Worm (Caenorhabditis elegans) whole organism, L3 larva: ENCODE data around the gene gpd-2.

ENCODE experiments used
- R02D3.7 ChIP-seq: fragments of 150-350 bp; optimal IDR thresholded peaks from 2 replicates; lab custom pipeline; 2014; ENCODE audit warnings: missing biosample characterization, missing genetic modification characterization
- ZK546.5 ChIP-seq: sonication (generic microtip); optimal IDR thresholded peaks from 2 replicates; lab custom pipeline; 2017; ENCODE audit warnings: missing biosample characterization, missing genetic modification characterization
- ama-1 ChIP-seq: fragments of 150-350 bp; optimal IDR thresholded peaks from 2 replicates; lab custom pipeline; 2018
- ceh-28 ChIP-seq: fragments of 150-350 bp; optimal IDR thresholded peaks from 2 replicates; lab custom pipeline; 2014; ENCODE audit warnings: missing biosample characterization, missing genetic modification reagents, missing genetic modification characterization
- ceh-82 ChIP-seq: fragments of 150-350 bp; optimal IDR thresholded peaks from 2 replicates; lab custom pipeline; 2014; ENCODE audit warnings: missing biosample characterization, missing genetic modification characterization
- ceh-9 ChIP-seq: sonication (generic microtip); optimal IDR thresholded peaks from 2 replicates; lab custom pipeline; 2018; ENCODE audit warnings: missing biosample characterization, missing genetic modification characterization
- daf-12 ChIP-seq: fragments of 150-350 bp; optimal IDR thresholded peaks from 2 replicates; lab custom pipeline; 2014; ENCODE audit warnings: missing biosample characterization, missing genetic modification reagents, missing genetic modification characterization
- egl-5 ChIP-seq: fragments of 150-350 bp; optimal IDR thresholded peaks from 2 replicates; lab custom pipeline; 2017; ENCODE audit warnings: missing biosample characterization, missing genetic modification reagents, missing genetic modification characterization, inconsistent platforms
- elt-1 ChIP-seq: fragments of 150-350 bp; optimal IDR thresholded peaks from 2 replicates; lab custom pipeline; 2014; ENCODE audit warnings: missing biosample characterization, missing genetic modification characterization
- elt-2 ChIP-seq: sonication (generic microtip); optimal IDR thresholded peaks from 2 replicates; lab custom pipeline; 2016; ENCODE audit warnings: missing genetic modification reagents, mild to moderate bottlenecking, missing genetic modification characterization, missing compliant biosample characterization
- elt-3 ChIP-seq, 3 experiments: fragments of 150-350 bp in 1 of 3; sonication (generic microtip) in 2 of 3; optimal IDR thresholded peaks; 2 replicates in 2 of 3; 4 replicates in 1 of 3; lab custom pipeline; 2014 to 2017; ENCODE audit warnings: missing biosample characterization in 3 of 3, missing genetic modification characterization in 3 of 3
- eor-1 ChIP-seq, 2 experiments: fragments of 150-350 bp; optimal IDR thresholded peaks; 2 replicates each; lab custom pipeline; 2014 to 2018; ENCODE audit warnings: missing biosample characterization in 2 of 2, missing genetic modification characterization in 2 of 2
- fkh-10 ChIP-seq: sonication (generic microtip); optimal IDR thresholded peaks from 2 replicates; lab custom pipeline; 2017; ENCODE audit warnings: missing biosample characterization, missing genetic modification reagents, missing genetic modification characterization
- fkh-2 ChIP-seq: fragments of 150-350 bp; optimal IDR thresholded peaks from 2 replicates; lab custom pipeline; 2014; ENCODE audit warnings: missing biosample characterization, missing genetic modification reagents, missing genetic modification characterization
- fos-1 ChIP-seq: fragments of 150-350 bp; optimal IDR thresholded peaks from 2 replicates; lab custom pipeline; 2014; ENCODE audit warnings: missing biosample characterization, missing genetic modification characterization
- hmg-11 ChIP-seq: sonication (generic microtip); optimal IDR thresholded peaks from 2 replicates; lab custom pipeline; 2016; ENCODE audit warnings: missing genetic modification characterization, missing compliant biosample characterization
- jun-1 ChIP-seq: fragments of 150-350 bp; optimal IDR thresholded peaks from 2 replicates; lab custom pipeline; 2014; ENCODE audit warnings: missing biosample characterization, missing genetic modification reagents, missing genetic modification characterization
- lin-39 ChIP-seq: fragments of 150-350 bp; optimal IDR thresholded peaks from 2 replicates; lab custom pipeline; 2018; ENCODE audit warnings: missing biosample characterization, missing genetic modification reagents, missing genetic modification characterization
- lsy-12 ChIP-seq: sonication (generic microtip); optimal IDR thresholded peaks from 2 replicates; lab custom pipeline; 2016; ENCODE audit warnings: mild to moderate bottlenecking, missing genetic modification characterization, missing compliant biosample characterization
- mdl-1 ChIP-seq: fragments of 150-350 bp; optimal IDR thresholded peaks from 2 replicates; lab custom pipeline; 2014; ENCODE audit warnings: missing biosample characterization, missing genetic modification characterization
- nfya-1 ChIP-seq: sonication (generic microtip); optimal IDR thresholded peaks from 2 replicates; lab custom pipeline; 2017; ENCODE audit warnings: missing genetic modification characterization, mild to moderate bottlenecking, missing compliant biosample characterization, antibody characterized with exemption, moderate library complexity; ENCODE audit not compliant: insufficient read depth
- nhr-11 ChIP-seq: fragments of 150-350 bp; optimal IDR thresholded peaks from 2 replicates; lab custom pipeline; 2014; ENCODE audit warnings: missing biosample characterization, missing genetic modification characterization
- nhr-23 ChIP-seq: fragments of 150-350 bp; optimal IDR thresholded peaks from 2 replicates; lab custom pipeline; 2014; ENCODE audit warnings: missing biosample characterization, missing genetic modification reagents, missing genetic modification characterization
- nhr-237 ChIP-seq: fragments of 150-350 bp; optimal IDR thresholded peaks from 2 replicates; lab custom pipeline; 2014; ENCODE audit warnings: missing biosample characterization, missing genetic modification characterization
- nhr-25 ChIP-seq: sonication (generic microtip); optimal IDR thresholded peaks from 2 replicates; lab custom pipeline; 2017; ENCODE audit warnings: missing biosample characterization, missing genetic modification characterization
- nhr-28 ChIP-seq: fragments of 150-350 bp; optimal IDR thresholded peaks from 2 replicates; lab custom pipeline; 2014; ENCODE audit warnings: missing biosample characterization, missing genetic modification characterization
- nhr-43 ChIP-seq: sonication (generic microtip); optimal IDR thresholded peaks from 2 replicates; lab custom pipeline; 2016; ENCODE audit warnings: mild to moderate bottlenecking, missing genetic modification characterization, missing compliant biosample characterization; ENCODE audit not compliant: poor library complexity, severe bottlenecking
- pha-4 ChIP-seq: fragments of 150-350 bp; optimal IDR thresholded peaks from 2 replicates; lab custom pipeline; 2014; ENCODE audit warnings: missing biosample characterization, missing genetic modification reagents, missing genetic modification characterization
- pqm-1 ChIP-seq: fragments of 150-350 bp; optimal IDR thresholded peaks from 2 replicates; lab custom pipeline; 2017; ENCODE audit warnings: missing biosample characterization, missing genetic modification characterization, inconsistent platforms
- sea-2 ChIP-seq: fragments of 150-350 bp; sonication (generic microtip); optimal IDR thresholded peaks from 4 replicates; lab custom pipeline; 2014; ENCODE audit warnings: missing biosample characterization, missing genetic modification reagents, missing genetic modification characterization
- snpc-4 ChIP-seq: fragments of 150-350 bp; optimal IDR thresholded peaks from 2 replicates; lab custom pipeline; 2014; ENCODE audit warnings: missing biosample characterization, missing genetic modification characterization
- tbx-2 ChIP-seq: sonication (generic microtip); optimal IDR thresholded peaks from 2 replicates; lab custom pipeline; 2016; ENCODE audit warnings: mild to moderate bottlenecking, missing genetic modification characterization, missing compliant biosample characterization
- unc-39 ChIP-seq: sonication (generic microtip); optimal IDR thresholded peaks from 4 replicates; lab custom pipeline; 2017; ENCODE audit warnings: missing biosample characterization, missing genetic modification characterization
- unc-62 ChIP-seq: fragments of 150-350 bp; sonication (generic microtip); optimal IDR thresholded peaks from 4 replicates; lab custom pipeline; 2014; ENCODE audit warnings: missing biosample characterization, missing genetic modification reagents, missing genetic modification characterization
- zag-1 ChIP-seq: fragments of 150-350 bp; optimal IDR thresholded peaks from 2 replicates; lab custom pipeline; 2014; ENCODE audit warnings: missing biosample characterization, missing genetic modification characterization
- ztf-11 ChIP-seq: fragments of 150-350 bp; optimal IDR thresholded peaks from 2 replicates; lab custom pipeline; 2014; ENCODE audit warnings: missing biosample characterization, missing genetic modification characterization

The gpd-2 gene

ce11 chrX:3116033-3116876 is 1.8 kb upstream of the gpd-2 start, which contains the start of gene mai-1:
TSS of gene mai-1 (minus strand) at chrX:3116589.
- TF ChIP-seq ZK546.5 (tag; lab: Kevin White, UChicago) (no peak), hmg-11 (peak; percentile 68), nfya-1 (tag; lab: Kevin White, UChicago) (peak; percentile 71), elt-2 (tag; lab: Kevin White, UChicago) (peak; percentile 25), tbx-2 (tag; lab: Kevin White, UChicago) (peak; percentile 31), nhr-11 (no peak), zag-1 (tag; lab: Kevin White, UChicago) (peak; percentile 43), fkh-10 (GFP tag; lab: Kevin White, UChicago) (peak; percentile 52), ceh-82 (no peak), ama-1 (lab: Kevin White, UChicago) (peak; percentile 94), egl-5 (tag; lab: Kevin White, UChicago) (peak; percentile 90), elt-3 (tag; optimal IDR thresholded peaks at IDR 0.05; lab: Kevin White, UChicago) (peak in 1 of 3 experiments; percentile 22), sea-2 (no peak), lin-39 (tag; lab: Kevin White, UChicago) (peak; percentile 87)

ce11 chrX:3115134-3116032 is 894 bp upstream of the gpd-2 start:
- TF ChIP-seq elt-3 (tag; optimal IDR thresholded peaks at IDR 0.05; lab: Kevin White, UChicago) (peak in 1 of 3 experiments; percentile 64), ama-1 (lab: Kevin White, UChicago) (peak; percentile 91), pqm-1 (peak; percentile 67), snpc-4 (tag; lab: Kevin White, UChicago) (no peak), ztf-11 (tag; lab: Kevin White, UChicago) (no peak), nhr-25 (tag; lab: Kevin White, UChicago) (peak; percentile 62), elt-1 (tag; lab: Kevin White, UChicago) (no peak), fkh-10 (GFP tag; lab: Kevin White, UChicago) (no peak), fos-1 (no peak), ZK546.5 (tag; lab: Kevin White, UChicago) (no peak), hmg-11 (no peak), nhr-28 (tag; lab: Kevin White, UChicago) (no peak), pha-4 (tag; lab: Kevin White, UChicago) (peak; percentile 91), lsy-12 (tag; lab: Kevin White, UChicago) (no peak), nhr-23 (peak; percentile 61), unc-62 (GFP tag; lab: Kevin White, UChicago) (peak; percentile 56), tbx-2 (tag; lab: Kevin White, UChicago) (no peak), nhr-11 (peak; percentile 30), ceh-28 (tag; lab: Kevin White, UChicago) (peak; percentile 55), nfya-1 (tag; lab: Kevin White, UChicago) (peak; percentile 21), ceh-82 (no peak), R02D3.7 (tag; lab: Kevin White, UChicago) (no peak), jun-1 (tag; lab: Kevin White, UChicago) (peak; percentile 15), ceh-9 (tag; lab: Kevin White, UChicago) (no peak), elt-2 (tag; lab: Kevin White, UChicago) (peak; percentile 63), eor-1 (tag; optimal IDR thresholded peaks at IDR 0.05; lab: Kevin White, UChicago) (no peak), nhr-43 (peak; percentile 74), lin-39 (tag; lab: Kevin White, UChicago) (peak; percentile 0)
- TF ChIP-seq, all 47 proteins: peak for 14

- peak; percentile 9 for TF ChIP-seq ama-1 (lab: Kevin White, UChicago)
Measured at ce11 chrX:3113693-3114092, 796 bp downstream of the gpd-2 start.

ce11 chrX:3112946-3113427 is 1.5 kb downstream of the gpd-2 start, which contains the start of gene gpd-3:
TSS of gene gpd-3 (minus strand) at chrX:3113341.
- TF ChIP-seq mdl-1 (tag; lab: Kevin White, UChicago) (no peak), nhr-43 (peak; percentile 71), nhr-237 (tag; lab: Kevin White, UChicago) (no peak), sea-2 (no peak), eor-1 (tag; optimal IDR thresholded peaks at IDR 0.05; lab: Kevin White, UChicago) (no peak), unc-39 (tag; lab: Kevin White, UChicago) (no peak), unc-62 (GFP tag; lab: Kevin White, UChicago) (no peak), daf-12 (tag; lab: Kevin White, UChicago) (no peak), fkh-2 (tag; lab: Kevin White, UChicago) (no peak), hmg-11 (no peak), elt-2 (tag; lab: Kevin White, UChicago) (no peak), ama-1 (lab: Kevin White, UChicago) (peak; percentile 97)
